Worm (Caenorhabditis elegans) whole organism, young adult: ENCODE measurements around the gene F53C3.1.

ENCODE experiments used
- B0035.1 ChIP-seq: sonication (generic microtip); optimal IDR thresholded peaks from 2 replicates; lab custom pipeline; 2016; ENCODE audit warnings: missing genetic modification characterization, mild to moderate bottlenecking, missing compliant biosample characterization, missing genotype, missing genetic modification reagents
- C06A6.2 ChIP-seq: fragments of 200-800 bp; sonication (Bioruptor generic); conservative IDR thresholded peaks from 2 replicates; pipeline ENCODE4 v1.3.6; 2022; ENCODE audit warnings: missing genetic modification characterization, missing compliant biosample characterization
- C17E4.6 ChIP-seq: fragments of 200-800 bp; sonication (Bioruptor generic); IDR thresholded peaks from 2 replicates; pipeline ENCODE4 v1.3.6; 2022; ENCODE audit warnings: missing genetic modification reagents, missing genetic modification characterization, missing compliant biosample characterization
- D2030.7 ChIP-seq: fragments of 200-800 bp; sonication (Bioruptor generic); IDR thresholded peaks from 2 replicates; pipeline ENCODE4 v1.3.6; 2022; ENCODE audit warnings: missing genetic modification reagents, missing genetic modification characterization, missing compliant biosample characterization
- F49E8.2 ChIP-seq: sonication (generic microtip); optimal IDR thresholded peaks from 3 replicates; lab custom pipeline; 2017; ENCODE audit warnings: missing genetic modification characterization, mild to moderate bottlenecking, missing compliant biosample characterization, antibody characterized with exemption, moderate library complexity; ENCODE audit not compliant: insufficient read depth
- F55B11.4 ChIP-seq: sonication (generic microtip); optimal IDR thresholded peaks from 2 replicates; lab custom pipeline; 2016; ENCODE audit warnings: missing compliant biosample characterization, missing genetic modification characterization, borderline replicate concordance; ENCODE audit not compliant: insufficient read depth
- F57A8.1 ChIP-seq: fragments of 200-800 bp; sonication (Bioruptor generic); optimal IDR thresholded peaks from 2 replicates; lab custom pipeline; 2018; ENCODE audit warnings: mild to moderate bottlenecking, missing genetic modification characterization, moderate library complexity, missing compliant biosample characterization
- Y53F4B.3 ChIP-seq: fragments of 200-800 bp; sonication (Bioruptor generic); IDR thresholded peaks from 2 replicates; pipeline ENCODE4 v1.3.6; 2022; ENCODE audit warnings: missing genetic modification reagents, missing genetic modification characterization, missing compliant biosample characterization
- athp-1 ChIP-seq: sonication (generic microtip); optimal IDR thresholded peaks from 2 replicates; lab custom pipeline; 2017; ENCODE audit warnings: mild to moderate bottlenecking, missing genetic modification characterization, missing compliant biosample characterization
- attf-5 ChIP-seq: fragments of 200-800 bp; sonication (Bioruptor generic); optimal IDR thresholded peaks from 2 replicates; lab custom pipeline; 2018; ENCODE audit warnings: mild to moderate bottlenecking, missing genetic modification characterization, missing compliant biosample characterization
- attf-6 ChIP-seq: fragments of 200-800 bp; sonication (Bioruptor generic); IDR thresholded peaks from 2 replicates; pipeline ENCODE4 v1.3.6; 2022; ENCODE audit warnings: missing genetic modification reagents, missing genetic modification characterization, missing compliant biosample characterization
- bed-1 ChIP-seq: fragments of 200-800 bp; sonication (Bioruptor generic); IDR thresholded peaks from 2 replicates; pipeline ENCODE4 v1.3.6; 2022; ENCODE audit warnings: missing genetic modification reagents, missing genetic modification characterization, missing compliant biosample characterization
- ceh-79 ChIP-seq: sonication (generic microtip); optimal IDR thresholded peaks from 2 replicates; lab custom pipeline; 2017; ENCODE audit warnings: mild to moderate bottlenecking, missing genetic modification characterization, missing compliant biosample characterization
- ceh-91 ChIP-seq: fragments of 200-800 bp; sonication (Bioruptor generic); IDR thresholded peaks from 2 replicates; pipeline ENCODE4 v1.3.6; 2022; ENCODE audit warnings: missing genetic modification reagents, missing genetic modification characterization, missing compliant biosample characterization
- chd-7 ChIP-seq: sonication (generic microtip); optimal IDR thresholded peaks from 2 replicates; lab custom pipeline; 2016; ENCODE audit warnings: mild to moderate bottlenecking, missing genetic modification characterization, moderate library complexity, missing compliant biosample characterization
- dpff-1 ChIP-seq: sonication (generic microtip); optimal IDR thresholded peaks from 2 replicates; lab custom pipeline; 2017; ENCODE audit warnings: mild to moderate bottlenecking, missing genetic modification characterization, missing compliant biosample characterization
- egl-18 ChIP-seq: fragments of 200-800 bp; sonication (Bioruptor generic); IDR thresholded peaks from 2 replicates; pipeline ENCODE4 v1.3.6; 2022; ENCODE audit warnings: missing genetic modification reagents, missing genetic modification characterization, missing compliant biosample characterization
- ekl-4 ChIP-seq: fragments of 200-800 bp; sonication (Bioruptor generic); IDR thresholded peaks from 2 replicates; pipeline ENCODE4 v1.3.6; 2022; ENCODE audit warnings: missing genetic modification reagents, missing genetic modification characterization, missing compliant biosample characterization
- hlh-26 ChIP-seq: fragments of 200-800 bp; sonication (Bioruptor generic); conservative IDR thresholded peaks from 2 replicates; pipeline ENCODE4 v1.3.6; 2022; ENCODE audit warnings: missing genetic modification reagents, missing genetic modification characterization, missing compliant biosample characterization
- lin-54 ChIP-seq: fragments of 200-800 bp; sonication (Bioruptor generic); optimal IDR thresholded peaks from 2 replicates; lab custom pipeline; 2018; ENCODE audit warnings: mild to moderate bottlenecking, missing genetic modification characterization, missing compliant biosample characterization
- lsl-1 ChIP-seq: fragments of 200-800 bp; sonication (Bioruptor generic); optimal IDR thresholded peaks from 2 replicates; lab custom pipeline; 2018; ENCODE audit warnings: mild to moderate bottlenecking, missing genetic modification characterization, moderate library complexity, missing compliant biosample characterization
- madf-3 ChIP-seq: fragments of 200-800 bp; sonication (Bioruptor generic); IDR thresholded peaks from 2 replicates; pipeline ENCODE4 v1.3.6; 2022; ENCODE audit warnings: missing genetic modification reagents, missing genetic modification characterization, missing compliant biosample characterization
- nfyb-1 ChIP-seq: fragments of 200-800 bp; sonication (Bioruptor generic); IDR thresholded peaks from 2 replicates; pipeline ENCODE4 v1.3.6; 2022; ENCODE audit warnings: missing genetic modification reagents, missing genetic modification characterization, missing compliant biosample characterization
- rcor-1 ChIP-seq: fragments of 200-800 bp; sonication (Bioruptor generic); IDR thresholded peaks from 2 replicates; pipeline ENCODE4 v1.3.6; 2022; ENCODE audit warnings: missing genetic modification reagents, missing genetic modification characterization, missing compliant biosample characterization
- snpc-1.3 ChIP-seq: sonication (generic microtip); optimal IDR thresholded peaks from 2 replicates; lab custom pipeline; 2017; ENCODE audit warnings: missing genetic modification characterization, mild to moderate bottlenecking, missing compliant biosample characterization, antibody characterized with exemption, moderate library complexity, missing genotype, missing genetic modification reagents; ENCODE audit not compliant: insufficient read depth
- snpc-3.4 ChIP-seq: sonication (generic microtip); optimal IDR thresholded peaks from 2 replicates; lab custom pipeline; 2017; ENCODE audit warnings: missing genetic modification characterization, mild to moderate bottlenecking, missing compliant biosample characterization, antibody characterized with exemption, moderate library complexity, missing genotype, missing genetic modification reagents
- snpc-4 ChIP-seq, 5 experiments: fragments of 150-350 bp in 1 of 5; sonication (generic microtip) in 4 of 5; optimal IDR thresholded peaks; 2 replicates each; lab custom pipeline; 2014 to 2018; ENCODE audit warnings: missing genetic modification characterization in 5 of 5, missing biosample characterization in 3 of 5, antibody characterized with exemption in 2 of 5, mild to moderate bottlenecking in 2 of 5, missing compliant biosample characterization in 2 of 5, missing genotype in 2 of 5, moderate library complexity in 2 of 5, missing genetic modification reagents in 1 of 5
- tlf-1 ChIP-seq: fragments of 200-800 bp; sonication (Bioruptor generic); optimal IDR thresholded peaks from 2 replicates; lab custom pipeline; 2018; ENCODE audit warnings: mild to moderate bottlenecking, missing genetic modification characterization, missing compliant biosample characterization
- unc-130 ChIP-seq: sonication (generic microtip); optimal IDR thresholded peaks from 2 replicates; lab custom pipeline; 2016; ENCODE audit warnings: missing genetic modification reagents, missing genetic modification characterization, missing compliant biosample characterization
- xnd-1 ChIP-seq: sonication (generic microtip); optimal IDR thresholded peaks from 2 replicates; lab custom pipeline; 2016; ENCODE audit warnings: missing genotype, missing genetic modification reagents, missing genetic modification characterization, missing compliant biosample characterization
- ztf-18 ChIP-seq: sonication (generic microtip); optimal IDR thresholded peaks from 2 replicates; lab custom pipeline; 2016; ENCODE audit warnings: missing genotype, mild to moderate bottlenecking, missing genetic modification characterization, missing compliant biosample characterization
- ztf-26 ChIP-seq: sonication (generic microtip); optimal IDR thresholded peaks from 2 replicates; lab custom pipeline; 2017; ENCODE audit warnings: missing genetic modification characterization, missing compliant biosample characterization

F53C3.1 gene

ce11 chrII:3906615-3907190 lies 5.1 kb upstream of the F53C3.1 start, which contains the start of the genes F53C3.11 and fbxb-103:
Gene F53C3.11 (minus strand): TSS chrII:3906715.
Gene fbxb-103 (plus strand): TSS chrII:3907140.
- TF ChIP-seq C17E4.6 (GFP tag; lab: Robert Waterston, UW) (no peak), F57A8.1 (no peak), hlh-26 (GFP tag; lab: Robert Waterston, UW) (no peak), attf-5 (GFP tag; lab: Kevin White, UChicago) (no peak), snpc-3.4 (tag; lab: Kevin White, UChicago) (no peak), unc-130 (no peak), ceh-79 (tag; lab: Kevin White, UChicago) (no peak), rcor-1 (GFP tag; lab: Robert Waterston, UW) (no peak)
- TF ChIP-seq, all 124 proteins: peak for 0

DNA sequence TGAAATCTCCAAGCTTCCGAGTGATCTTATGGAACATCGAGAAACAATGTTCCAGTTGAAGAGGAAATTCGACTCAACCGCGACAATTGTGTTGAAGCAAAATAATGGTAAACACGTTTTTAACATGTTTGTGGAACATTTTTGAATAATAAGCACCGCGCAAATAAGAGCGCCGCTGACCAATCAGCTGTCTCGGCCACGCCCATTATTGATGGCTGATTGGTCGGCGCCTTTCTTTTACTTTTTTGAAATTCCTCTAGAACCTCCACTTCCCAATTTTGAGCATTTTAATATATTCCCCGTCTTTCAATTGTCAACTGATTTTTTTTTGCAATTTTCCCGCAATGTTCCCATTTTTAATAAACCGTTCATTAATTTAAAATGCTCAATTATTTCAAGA lies 3.7 kb upstream of the F53C3.1 start:
- TF ChIP-seq F49E8.2 (tag; lab: Kevin White, UChicago) (no peak), nfyb-1 (GFP tag; lab: Robert Waterston, UW) (0 out of 2 replicates have a peak, but pooled peaks have one; percentile 54), lin-54 (GFP tag; lab: Kevin White, UChicago) (no peak), madf-3 (GFP tag; lab: Robert Waterston, UW) (no peak), D2030.7 (no peak), lsl-1 (GFP tag; lab: Kevin White, UChicago) (no peak)

DNA sequence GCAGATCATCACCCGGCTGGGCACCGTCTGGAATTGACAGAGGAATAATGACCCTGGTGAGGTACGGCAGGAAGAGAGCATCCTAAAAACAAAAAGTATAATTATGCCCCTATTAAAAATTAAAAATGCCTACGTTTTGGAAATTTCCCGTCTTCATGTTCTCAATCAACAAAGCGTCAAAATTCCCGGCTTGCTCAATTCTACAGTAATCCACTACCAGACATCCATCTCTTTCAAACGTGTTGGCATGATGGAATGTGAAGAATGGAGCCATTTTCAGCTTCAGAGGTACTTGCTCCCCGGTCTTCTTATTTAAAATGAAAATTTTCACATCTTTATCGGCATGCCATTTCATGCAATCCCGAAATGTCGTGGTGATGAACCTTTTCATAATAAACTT lies 2.5 kb upstream of the F53C3.1 start:
- TF ChIP-seq snpc-1.3 (tag; lab: Kevin White, UChicago) (no peak), unc-130 (no peak), ekl-4 (GFP tag; lab: Robert Waterston, UW) (no peak), C06A6.2 (GFP tag; lab: Robert Waterston, UW) (no peak), chd-7 (tag; lab: Kevin White, UChicago) (no peak), nfyb-1 (GFP tag; lab: Robert Waterston, UW) (no peak), F55B11.4 (no peak), dpff-1 (no peak), egl-18 (GFP tag; lab: Robert Waterston, UW) (no peak), tlf-1 (GFP tag; lab: Kevin White, UChicago) (no peak), xnd-1 (tag; lab: Kevin White, UChicago) (no peak), ztf-26 (no peak), bed-1 (GFP tag; lab: Robert Waterston, UW) (no peak), Y53F4B.3 (GFP tag; lab: Robert Waterston, UW) (no peak), ztf-18 (tag; lab: Kevin White, UChicago) (no peak), athp-1 (tag; lab: Kevin White, UChicago) (no peak), ceh-91 (GFP tag; lab: Robert Waterston, UW) (no peak)

DNA sequence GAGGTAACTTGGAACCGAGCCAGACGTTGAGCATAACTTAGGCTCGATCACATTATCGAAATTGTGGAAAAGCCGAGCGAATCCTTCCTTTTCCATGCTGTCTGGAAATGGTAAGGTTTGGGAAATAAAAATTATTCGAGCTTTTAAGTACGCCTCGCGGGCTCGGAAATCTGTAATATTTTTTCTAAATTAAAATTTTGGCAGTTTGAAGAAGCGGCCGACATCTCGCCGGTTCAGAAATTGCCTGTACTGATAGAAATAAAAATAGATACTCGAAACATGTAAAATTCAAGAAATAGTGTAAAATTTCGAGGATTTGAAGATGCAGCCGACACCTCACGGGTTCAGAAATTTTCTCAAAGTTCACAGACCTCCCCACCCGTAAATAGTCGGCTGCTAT lies 1.1 kb upstream of the F53C3.1 start, which contains the start of gene bcmo-2:
TSS of gene bcmo-2 (minus strand) at position 101 of the 400 bp plus-strand sequence.
- TF ChIP-seq attf-6 (no peak), snpc-4 (GFP tag; optimal IDR thresholded peaks at IDR 0.05; lab: Kevin White, UChicago) (no peak), snpc-4 (tag; optimal IDR thresholded peaks at IDR 0.05; lab: Kevin White, UChicago) (peak in 2 of 4 experiments; percentile 1 to 35), B0035.1 (tag; lab: Kevin White, UChicago) (no peak)
